Worm (Caenorhabditis elegans) whole organism, young adult: ENCODE data around the gene C11H1.7.

Experiments
- F10E7.11 ChIP-seq: sonication (generic microtip); optimal IDR thresholded peaks from 2 replicates; lab custom pipeline; 2017; ENCODE audit warnings: mild to moderate bottlenecking, missing genetic modification characterization, moderate library complexity, missing compliant biosample characterization
- atf-7 ChIP-seq: sonication (generic microtip); optimal IDR thresholded peaks from 2 replicates; lab custom pipeline; 2017; ENCODE audit warnings: mild to moderate bottlenecking, missing genetic modification characterization, missing compliant biosample characterization
- rpc-1 ChIP-seq, 2 experiments: fragments of 150-350 bp in 1 of 2; sonication (generic microtip) in 1 of 2; optimal IDR thresholded peaks; 2 replicates each; lab custom pipeline; 2014 to 2018; ENCODE audit warnings: missing biosample characterization in 1 of 2, missing genetic modification characterization in 1 of 2, missing genetic modification reagents in 1 of 2, missing genotype in 1 of 2

- no peak for TF ChIP-seq rpc-1 (optimal IDR thresholded peaks at IDR 0.05; lab: Kevin White, UChicago)
- no peak for TF ChIP-seq rpc-1 (tag; optimal IDR thresholded peaks at IDR 0.05; lab: Kevin White, UChicago)
- TF ChIP-seq atf-7 (tag; lab: Kevin White, UChicago) = no peak
- TF ChIP-seq F10E7.11 (tag; lab: Kevin White, UChicago) = no peak
Measured at ce11 chrX:14313627-14314026, 13.6 kb upstream of the C11H1.7 start, which contains the start of gene prx-1.
